Worm (Caenorhabditis elegans): ENCODE results near the gene ceh-38.

- TF ChIP-seq peb-1 (tag; optimal IDR thresholded peaks at IDR 0.05), result no peak
- peak; percentile 27 for TF ChIP-seq nhr-129 (tag; optimal IDR thresholded peaks at IDR 0.05)
- no peak for TF ChIP-seq nhr-77 (tag; optimal IDR thresholded peaks at IDR 0.05)
- TF ChIP-seq lsy-2 (tag; optimal IDR thresholded peaks at IDR 0.05), result peak; percentile 70 to 81
- TF ChIP-seq sma-9 (GFP tag; optimal IDR thresholded peaks at IDR 0.05), result peak; percentile 96
- TF ChIP-seq sma-9 (tag; optimal IDR thresholded peaks at IDR 0.05), result no peak
- peak; percentile 86 for TF ChIP-seq sma-3 (GFP tag; optimal IDR thresholded peaks at IDR 0.05)
- no peak for TF ChIP-seq ztf-1 (GFP tag; conservative IDR thresholded peaks at IDR 0.05)
These were observed 38.0 kb upstream of the ceh-38 start, which contains the start of gene cyn-10 for ce11 chrII:6913309-6913708.

All from whole organism, L2 larva.